Worm (Caenorhabditis elegans) whole organism, late embryonic: ENCODE results near the gene srh-190.

Source experiments
- ahr-1 ChIP-seq: sonication (generic microtip); optimal IDR thresholded peaks from 2 replicates; lab custom pipeline; 2016; ENCODE audit warnings: missing genetic modification characterization, missing compliant biosample characterization
- ama-1 ChIP-seq: fragments of 150-350 bp; optimal IDR thresholded peaks from 2 replicates; lab custom pipeline; 2014
- ceh-34 ChIP-seq: sonication (generic microtip); optimal IDR thresholded peaks from 2 replicates; lab custom pipeline; 2016; ENCODE audit warnings: mild to moderate bottlenecking, missing genetic modification characterization, missing compliant biosample characterization
- ceh-6 ChIP-seq: fragments of 200-800 bp; sonication (Bioruptor generic); optimal IDR thresholded peaks from 2 replicates; lab custom pipeline; 2018; ENCODE audit warnings: mild to moderate bottlenecking, missing genetic modification characterization, missing compliant biosample characterization
- elt-2 ChIP-seq: sonication (generic microtip); optimal IDR thresholded peaks from 2 replicates; lab custom pipeline; 2016; ENCODE audit warnings: missing genetic modification reagents, missing genetic modification characterization, missing compliant biosample characterization
- hlh-30 ChIP-seq: sonication (generic microtip); optimal IDR thresholded peaks from 2 replicates; lab custom pipeline; 2017; ENCODE audit warnings: antibody characterized with exemption, missing genetic modification characterization, missing compliant biosample characterization; ENCODE audit not compliant: insufficient read depth
- nhr-232 ChIP-seq: sonication (generic microtip); optimal IDR thresholded peaks from 2 replicates; lab custom pipeline; 2016; ENCODE audit warnings: missing genetic modification characterization, missing compliant biosample characterization
- pax-1 ChIP-seq: fragments of 150-350 bp; optimal IDR thresholded peaks from 2 replicates; lab custom pipeline; 2014; ENCODE audit warnings: missing biosample characterization, missing genetic modification characterization
- pha-4 ChIP-seq: fragments of 150-350 bp; optimal IDR thresholded peaks from 2 replicates; lab custom pipeline; 2018; ENCODE audit warnings: missing biosample characterization, missing genetic modification reagents, missing genetic modification characterization
- pqm-1 ChIP-seq: sonication (generic microtip); optimal IDR thresholded peaks from 2 replicates; lab custom pipeline; 2016; ENCODE audit warnings: missing genetic modification characterization, missing compliant biosample characterization
- rnt-1 ChIP-seq: sonication (generic microtip); optimal IDR thresholded peaks from 2 replicates; lab custom pipeline; 2016; ENCODE audit warnings: missing genetic modification characterization, missing compliant biosample characterization
- sox-4 ChIP-seq: sonication (generic microtip); optimal IDR thresholded peaks from 2 replicates; lab custom pipeline; 2017; ENCODE audit warnings: mild to moderate bottlenecking, missing genetic modification characterization, inconsistent platforms, missing compliant biosample characterization
- syd-9 ChIP-seq: sonication (generic microtip); optimal IDR thresholded peaks from 2 replicates; lab custom pipeline; 2016; ENCODE audit warnings: mild to moderate bottlenecking, missing genetic modification characterization, moderate library complexity, missing compliant biosample characterization
- unc-86 ChIP-seq: sonication (generic microtip); optimal IDR thresholded peaks from 2 replicates; lab custom pipeline; 2016; ENCODE audit warnings: missing genetic modification characterization, missing compliant biosample characterization

ce11 chrV:3868905-3869304 is 34.0 kb upstream of the srh-190 start, which contains the start of gene nhr-157:
- no peak for TF ChIP-seq ceh-34 (tag; lab: Kevin White, UChicago)
- no peak for TF ChIP-seq elt-2 (tag; lab: Kevin White, UChicago)
- no peak for TF ChIP-seq hlh-30 (tag; lab: Kevin White, UChicago)
- TF ChIP-seq ahr-1 (tag; lab: Kevin White, UChicago), result no peak
- no peak for TF ChIP-seq pax-1 (tag; lab: Kevin White, UChicago)
- TF ChIP-seq ceh-6 (GFP tag; lab: Kevin White, UChicago), result no peak
- no peak for TF ChIP-seq rnt-1 (tag; lab: Kevin White, UChicago)
- no peak for TF ChIP-seq pqm-1
- no peak for TF ChIP-seq sox-4 (tag; lab: Kevin White, UChicago)
- TF ChIP-seq nhr-232 (tag; lab: Kevin White, UChicago), result no peak
- TF ChIP-seq unc-86 (tag; lab: Kevin White, UChicago), result no peak
- TF ChIP-seq syd-9 (tag; lab: Kevin White, UChicago), result no peak
- TF ChIP-seq pha-4, result no peak
- TF ChIP-seq ama-1 (lab: Kevin White, UChicago), result no peak
